Worm (Caenorhabditis elegans): ENCODE data around the gene F56B3.4.
A peak's percentile ranks its signal among the peaks of the same experiment; 100 is the strongest.

F56B3.4 gene

DNA sequence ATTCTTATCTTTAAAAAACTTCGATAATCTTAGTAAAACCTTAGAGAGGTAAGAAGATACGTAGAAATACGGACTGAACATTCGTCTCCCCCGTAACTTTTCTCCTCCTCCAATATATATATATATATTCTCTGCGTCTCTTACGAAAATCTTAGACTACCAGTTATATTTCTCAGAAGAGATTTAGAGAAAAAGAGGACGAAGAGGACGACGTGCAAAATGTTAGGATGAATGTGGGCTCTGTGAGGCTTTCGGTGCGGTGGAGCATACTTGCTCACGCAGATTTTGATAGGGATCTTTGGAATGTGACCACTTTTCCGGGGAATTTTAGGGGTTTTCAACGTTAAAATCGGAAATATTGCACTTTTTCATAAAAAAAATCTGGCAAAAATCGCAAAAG lies 34.4 kb upstream of the F56B3.4 start (continued):
- TF ChIP-seq elt-3 (tag; optimal IDR thresholded peaks at IDR 0.05) (no peak), mab-9 (GFP tag; IDR thresholded peaks at IDR 0.05) (no peak), nhr-28 (tag; optimal IDR thresholded peaks at IDR 0.05) (no peak), ceh-8 (GFP tag; optimal IDR thresholded peaks at IDR 0.05) (no peak), lsy-2 (tag; optimal IDR thresholded peaks at IDR 0.05) (peak; percentile 81 to 88), alr-1 (tag; optimal IDR thresholded peaks at IDR 0.05; ENCODE audit: borderline replicate concordance) (no peak), fkh-10 (GFP tag; optimal IDR thresholded peaks at IDR 0.05) (peak; percentile 50), ceh-90 (tag; optimal IDR thresholded peaks at IDR 0.05) (no peak), snpc-4 (tag; optimal IDR thresholded peaks at IDR 0.05) (peak; percentile 81), F16B12.6 (tag; optimal IDR thresholded peaks at IDR 0.05) (peak; percentile 25), C34B4.2 (tag; optimal IDR thresholded peaks at IDR 0.05) (no peak), pqm-1 (tag; optimal IDR thresholded peaks at IDR 0.05) (no peak), Y116A8C.19 (tag; optimal IDR thresholded peaks at IDR 0.05; ENCODE audit: borderline replicate concordance) (no peak), mef-2 (tag; optimal IDR thresholded peaks at IDR 0.05) (no peak), sup-37 (GFP tag; optimal IDR thresholded peaks at IDR 0.05) (no peak), aly-2 (tag; optimal IDR thresholded peaks at IDR 0.05) (peak; percentile 40), fkh-4 (tag; optimal IDR thresholded peaks at IDR 0.05; ENCODE audit: borderline replicate concordance) (no peak), snu-23 (GFP tag; optimal IDR thresholded peaks at IDR 0.05) (peak; percentile 84), nhr-237 (tag; optimal IDR thresholded peaks at IDR 0.05) (no peak), lin-35 (GFP tag; optimal IDR thresholded peaks at IDR 0.05) (peak; percentile 34 to 70), unc-62 (GFP tag; optimal IDR thresholded peaks at IDR 0.05) (no peak), jun-1 (tag; optimal IDR thresholded peaks at IDR 0.05) (peak; percentile 9), unc-86 (tag; optimal IDR thresholded peaks at IDR 0.05) (peak; percentile 70), vab-15 (tag; optimal IDR thresholded peaks at IDR 0.05) (no peak), ama-1 (optimal IDR thresholded peaks at IDR 0.05) (peak; percentile 27), unc-130 (tag; optimal IDR thresholded peaks at IDR 0.05) (no peak), efl-3 (GFP tag; optimal IDR thresholded peaks at IDR 0.05) (no peak), sox-4 (tag; optimal IDR thresholded peaks at IDR 0.05) (peak; percentile 45), rnt-1 (tag; optimal IDR thresholded peaks at IDR 0.05) (no peak), efl-1 (optimal IDR thresholded peaks at IDR 0.05) (peak; percentile 79 to 81), efl-1 (GFP tag; optimal IDR thresholded peaks at IDR 0.05 in 1 of 2) (peak; percentile 74 to 95), swsn-7 (tag; optimal IDR thresholded peaks at IDR 0.05) (peak; percentile 77), isw-1 (GFP tag; IDR thresholded peaks at IDR 0.05) (peak; percentile 60)

DNA sequence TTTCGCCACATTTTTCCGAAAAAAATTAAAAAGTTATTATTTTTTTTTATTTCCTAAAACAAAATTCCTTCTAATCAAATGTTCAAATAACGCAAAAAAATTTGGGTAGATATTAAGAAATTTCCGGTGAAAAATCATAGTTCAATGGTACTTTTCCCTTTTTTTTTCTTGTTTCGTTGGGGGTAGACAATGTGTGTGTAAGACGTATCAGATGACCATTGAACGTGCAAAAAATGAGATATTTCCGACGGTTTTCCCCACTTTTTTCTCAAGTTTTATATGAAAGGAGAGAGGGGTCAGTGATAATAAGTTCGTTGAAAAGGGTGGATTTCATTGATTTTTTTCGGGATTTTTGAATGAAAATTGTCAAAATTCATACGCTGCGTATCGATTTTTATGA lies 32.1 kb upstream of the F56B3.4 start:
- TF ChIP-seq rnt-1 (tag; optimal IDR thresholded peaks at IDR 0.05) (no peak), unc-130 (tag; optimal IDR thresholded peaks at IDR 0.05) (no peak), blmp-1 (tag; optimal IDR thresholded peaks at IDR 0.05) (peak; percentile 88), efl-3 (GFP tag; optimal IDR thresholded peaks at IDR 0.05) (no peak), elt-3 (tag; optimal IDR thresholded peaks at IDR 0.05) (peak in 1 of 6 experiments; percentile 44)

DNA sequence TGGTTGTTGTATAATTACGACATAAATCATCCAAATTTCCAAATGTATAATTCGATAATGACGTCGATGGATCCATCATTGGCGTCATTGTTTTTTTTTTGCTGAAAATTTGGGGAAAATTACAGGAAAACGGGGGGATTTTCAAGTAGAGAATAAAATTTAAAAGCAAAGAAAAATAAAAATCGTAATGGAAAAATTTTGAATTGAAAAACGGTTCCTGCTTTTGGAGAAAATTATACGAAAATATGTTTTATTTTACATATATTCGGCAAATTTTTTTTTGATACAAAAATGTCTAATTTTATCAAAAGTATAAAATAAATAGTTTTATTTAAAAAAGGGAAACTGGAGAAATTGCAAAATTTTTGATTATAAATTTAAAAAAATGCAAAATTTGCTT lies 30.8 kb upstream of the F56B3.4 start, which contains the start of gene zipt-15:
Gene zipt-15, minus strand, starts transcription at position 101 of the 400 bp plus-strand sequence.
- TF ChIP-seq fkh-4 (tag; optimal IDR thresholded peaks at IDR 0.05; ENCODE audit: borderline replicate concordance) (no peak), fkh-8 (tag; optimal IDR thresholded peaks at IDR 0.05) (no peak), isw-1 (GFP tag; IDR thresholded peaks at IDR 0.05) (no peak), sup-37 (GFP tag; optimal IDR thresholded peaks at IDR 0.05) (no peak), hpl-2 (GFP tag; optimal IDR thresholded peaks at IDR 0.05) (no peak)

DNA sequence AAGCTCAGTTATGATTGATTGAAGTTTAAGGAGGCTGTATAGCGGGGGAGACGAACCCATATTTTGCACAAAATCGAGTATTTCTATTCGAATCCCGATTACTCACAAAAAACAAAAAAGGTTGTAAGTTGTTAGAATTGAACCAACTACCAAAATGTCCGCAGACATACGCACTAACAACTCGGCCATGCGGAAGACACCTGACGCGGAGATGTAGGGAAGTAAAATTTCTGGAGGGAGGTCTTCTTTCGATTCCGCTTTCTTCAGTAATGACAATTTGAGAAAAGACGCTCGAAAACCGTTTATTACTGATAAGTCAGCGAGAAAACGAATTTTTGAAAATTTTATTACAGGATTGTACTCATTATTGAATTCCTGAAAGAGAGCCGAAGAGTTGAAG lies 23.8 kb upstream of the F56B3.4 start:
- TF ChIP-seq nhr-85 (tag) (peak; percentile 40), efl-1 (optimal IDR thresholded peaks at IDR 0.05) (no peak), efl-1 (GFP tag; optimal IDR thresholded peaks at IDR 0.05 in 1 of 2) (peak in 1 of 2 experiments; percentile 89), dpl-1 (GFP tag; optimal IDR thresholded peaks at IDR 0.05) (no peak)
